Worm (Caenorhabditis elegans) whole organism, late embryonic: ENCODE data around the gene K03H1.12.

Experiments used
- elt-2 ChIP-seq: sonication (generic microtip); optimal IDR thresholded peaks from 2 replicates; lab custom pipeline; 2016; ENCODE audit warnings: missing genetic modification reagents, missing genetic modification characterization, missing compliant biosample characterization
- hlh-13 ChIP-seq: fragments of 200-800 bp; sonication (Bioruptor generic); optimal IDR thresholded peaks from 2 replicates; lab custom pipeline; 2018; ENCODE audit warnings: mild to moderate bottlenecking, missing genetic modification characterization, missing compliant biosample characterization
- madf-2 ChIP-seq: sonication (generic microtip); optimal IDR thresholded peaks from 2 replicates; lab custom pipeline; 2017; ENCODE audit warnings: missing genetic modification characterization, missing compliant biosample characterization
- pha-4 ChIP-seq: fragments of 150-350 bp; optimal IDR thresholded peaks from 2 replicates; lab custom pipeline; 2018; ENCODE audit warnings: missing biosample characterization, missing genetic modification reagents, missing genetic modification characterization
- unc-86 ChIP-seq: sonication (generic microtip); optimal IDR thresholded peaks from 2 replicates; lab custom pipeline; 2016; ENCODE audit warnings: missing genetic modification characterization, missing compliant biosample characterization

- no peak for TF ChIP-seq pha-4 (tag; lab: Kevin White, UChicago)
- no peak for TF ChIP-seq hlh-13 (GFP tag; lab: Kevin White, UChicago)
- no peak for TF ChIP-seq elt-2
- no peak for TF ChIP-seq madf-2 (tag; lab: Kevin White, UChicago)
- no peak for TF ChIP-seq unc-86
These were observed 48.6 kb upstream of the K03H1.12 start, which contains the start of gene mam-7 for ce11 chrIII:9892855-9893254.
